Fruit fly (Drosophila melanogaster): ENCODE measurements around the gene EMC1.
A peak's percentile ranks its signal among the peaks of the same experiment; 100 is the strongest.

The EMC1 gene

dm6 chr3R:7902313-7902872 is 4.8 kb downstream of the EMC1 start, which contains the start of gene mRpS9 (continued):
- TF ChIP-seq dimm (GFP tag; IDR thresholded peaks at IDR 0.05) (no peak), Bteb2 (GFP tag; optimal IDR thresholded peaks at IDR 0.05) (no peak), nerfin-2 (GFP tag; IDR thresholded peaks at IDR 0.05; ENCODE audit: partially characterized antibody) (no peak), CG13424 (tag; optimal IDR thresholded peaks at IDR 0.05) (no peak), Deaf1 (tag; optimal IDR thresholded peaks at IDR 0.05) (no peak), CG13287 (GFP tag; IDR thresholded peaks at IDR 0.05; ENCODE audit: partially characterized antibody) (peak; percentile 43; the same call in 1 of the 2 replicates), eve (GFP tag; optimal IDR thresholded peaks at IDR 0.05) (no peak), Fer2 (tag; optimal IDR thresholded peaks at IDR 0.05) (no peak), Xbp1 (GFP tag; optimal IDR thresholded peaks at IDR 0.05) (no peak), pzg (GFP tag; optimal IDR thresholded peaks at IDR 0.05) (peak; percentile 36), Gug (GFP tag; IDR thresholded peaks at IDR 0.05) (no peak), CG6813 (GFP tag; optimal IDR thresholded peaks at IDR 0.05) (no peak), YL-1 (GFP tag; optimal IDR thresholded peaks at IDR 0.05) (peak; percentile 24), CG12942 (GFP tag; optimal IDR thresholded peaks at IDR 0.05) (no peak), HHEX (GFP tag; optimal IDR thresholded peaks at IDR 0.05) (no peak), cas (GFP tag; IDR thresholded peaks at IDR 0.05) (no peak), dysf (GFP tag; IDR thresholded peaks at IDR 0.05) (no peak)

dm6 chr3R:7899277-7899676 is 7.9 kb downstream of the EMC1 start:
- TF ChIP-seq croc (GFP tag; conservative IDR thresholded peaks at IDR 0.05) (no peak), CG8388 (GFP tag; optimal IDR thresholded peaks at IDR 0.05) (no peak), cas (GFP tag; IDR thresholded peaks at IDR 0.05) (no peak), CG3163 (GFP tag; optimal IDR thresholded peaks at IDR 0.05) (no peak), ATbp (GFP tag; optimal IDR thresholded peaks at IDR 0.05) (no peak), Ets65A (GFP tag) (peak; percentile 94)

dm6 chr3R:7895457-7895856 is 11.7 kb downstream of the EMC1 start:
- TF ChIP-seq D19B (GFP tag; optimal IDR thresholded peaks at IDR 0.05) (peak; percentile 66), CG2875 (GFP tag; optimal IDR thresholded peaks at IDR 0.05) (no peak), CG16863 (GFP tag; optimal IDR thresholded peaks at IDR 0.05) (no peak), YL-1 (GFP tag; optimal IDR thresholded peaks at IDR 0.05) (no peak), CG15269 (tag; optimal IDR thresholded peaks at IDR 0.05) (peak; percentile 87), bowl (GFP tag; IDR thresholded peaks at IDR 0.05) (peak; percentile 7; the same call in 1 of the 2 replicates), CG17612 (GFP tag; IDR thresholded peaks at IDR 0.05) (peak; percentile 47; the same call in 1 of the 2 replicates), CG18011 (GFP tag; optimal IDR thresholded peaks at IDR 0.05) (no peak), CG2129 (GFP tag; IDR thresholded peaks at IDR 0.05; ENCODE audit: partially characterized antibody) (no peak), dpn (GFP tag; optimal IDR thresholded peaks at IDR 0.05) (peak; percentile 63 to 66), CG11093 (GFP tag; IDR thresholded peaks at IDR 0.05) (peak; percentile 50; the same call in 1 of the 3 replicates), ham (GFP tag; IDR thresholded peaks at IDR 0.05) (no peak), hth (optimal IDR thresholded peaks at IDR 0.05) (no peak), Vsx1 (GFP tag; optimal IDR thresholded peaks at IDR 0.05) (no peak), Oaz (GFP tag; IDR thresholded peaks at IDR 0.05) (peak; percentile 62; the same call in 1 of the 2 replicates), sna (GFP tag; IDR thresholded peaks at IDR 0.05; ENCODE audit: partially characterized antibody) (no peak), CG8478 (optimal IDR thresholded peaks at IDR 0.05) (no peak), Dad (GFP tag; optimal IDR thresholded peaks at IDR 0.05) (peak; percentile 42), esg (GFP tag; conservative IDR thresholded peaks at IDR 0.05) (peak; percentile 52), CG31365 (tag; optimal IDR thresholded peaks at IDR 0.05) (peak; percentile 40), CG3838 (GFP tag; optimal IDR thresholded peaks at IDR 0.05) (peak; percentile 1), CG17802 (tag; optimal IDR thresholded peaks at IDR 0.05) (no peak), Sry-δ (GFP tag; optimal IDR thresholded peaks at IDR 0.05) (peak; percentile 10), CG9932 (GFP tag; IDR thresholded peaks at IDR 0.05) (peak; percentile 85), so (GFP tag; IDR thresholded peaks at IDR 0.05) (peak; percentile 76; the same call in 1 of the 3 replicates), Dip3 (GFP tag; optimal IDR thresholded peaks at IDR 0.05) (peak; percentile 51), Neu2 (GFP tag; optimal IDR thresholded peaks at IDR 0.05; ENCODE audit: borderline replicate concordance) (no peak), lmd (GFP tag; IDR thresholded peaks at IDR 0.05) (peak; percentile 72; the same call in 1 of the 2 replicates)

Data from whole organism, embryonic.